Worm (Caenorhabditis elegans) whole organism, late embryonic: Measurements from ENCODE around the gene mpz-3.

ENCODE experiments used
- C38D4.7 ChIP-seq: fragments of 200-800 bp; sonication (Bioruptor generic); optimal IDR thresholded peaks from 2 replicates; lab custom pipeline; 2018; ENCODE audit warnings: mild to moderate bottlenecking, missing genetic modification characterization, moderate library complexity, missing compliant biosample characterization
- K09A11.1 ChIP-seq: sonication (generic microtip); optimal IDR thresholded peaks from 2 replicates; lab custom pipeline; 2017; ENCODE audit warnings: antibody characterized with exemption, mild to moderate bottlenecking, missing genetic modification characterization, missing compliant biosample characterization; ENCODE audit not compliant: insufficient read depth
- Y22D7AL.16 ChIP-seq: sonication (generic microtip); optimal IDR thresholded peaks from 2 replicates; lab custom pipeline; 2016; ENCODE audit warnings: missing genetic modification characterization, missing compliant biosample characterization
- ama-1 ChIP-seq: fragments of 150-350 bp; optimal IDR thresholded peaks from 2 replicates; lab custom pipeline; 2014
- ceh-14 ChIP-seq: sonication (generic microtip); optimal IDR thresholded peaks from 2 replicates; lab custom pipeline; 2016; ENCODE audit warnings: missing genotype, missing genetic modification characterization, missing compliant biosample characterization
- ceh-18 ChIP-seq: sonication (generic microtip); optimal IDR thresholded peaks from 2 replicates; lab custom pipeline; 2016; ENCODE audit warnings: missing genetic modification characterization, missing compliant biosample characterization
- ceh-2 ChIP-seq: sonication (generic microtip); optimal IDR thresholded peaks from 2 replicates; lab custom pipeline; 2016; ENCODE audit warnings: missing genotype, missing genetic modification characterization, missing compliant biosample characterization
- ceh-22 ChIP-seq: sonication (generic microtip); optimal IDR thresholded peaks from 2 replicates; lab custom pipeline; 2017; ENCODE audit warnings: missing biosample characterization, missing genetic modification characterization
- ceh-30 ChIP-seq: fragments of 150-350 bp; optimal IDR thresholded peaks from 2 replicates; lab custom pipeline; 2014; ENCODE audit warnings: missing biosample characterization, missing genetic modification characterization
- ceh-31 ChIP-seq: sonication (generic microtip); optimal IDR thresholded peaks from 2 replicates; lab custom pipeline; 2016; ENCODE audit warnings: missing genetic modification characterization, missing compliant biosample characterization
- ceh-45 ChIP-seq: fragments of 200-800 bp; sonication (Bioruptor generic); IDR thresholded peaks from 2 replicates; pipeline ENCODE4 v1.3.6; 2022; ENCODE audit warnings: missing genetic modification reagents, missing genetic modification characterization, missing compliant biosample characterization
- ceh-48 ChIP-seq: sonication (generic microtip); optimal IDR thresholded peaks from 2 replicates; lab custom pipeline; 2016; ENCODE audit warnings: missing genetic modification characterization, inconsistent platforms, missing compliant biosample characterization
- ceh-9 ChIP-seq: sonication (generic microtip); optimal IDR thresholded peaks from 2 replicates; lab custom pipeline; 2016; ENCODE audit warnings: mild to moderate bottlenecking, missing genetic modification characterization, inconsistent platforms, missing compliant biosample characterization
- che-1 ChIP-seq: sonication (generic microtip); optimal IDR thresholded peaks from 2 replicates; lab custom pipeline; 2016; ENCODE audit warnings: mild to moderate bottlenecking, missing genetic modification characterization, missing compliant biosample characterization
- elt-4 ChIP-seq: sonication (generic microtip); optimal IDR thresholded peaks from 2 replicates; lab custom pipeline; 2016; ENCODE audit warnings: missing genetic modification characterization, missing compliant biosample characterization
- ets-4 ChIP-seq: sonication (generic microtip); optimal IDR thresholded peaks from 2 replicates; lab custom pipeline; 2016; ENCODE audit warnings: missing genetic modification characterization, missing compliant biosample characterization
- fkh-10 ChIP-seq: fragments of 150-350 bp; optimal IDR thresholded peaks from 2 replicates; lab custom pipeline; 2014; ENCODE audit warnings: missing biosample characterization, missing genetic modification reagents, missing genetic modification characterization
- fkh-6 ChIP-seq: sonication (generic microtip); optimal IDR thresholded peaks from 2 replicates; lab custom pipeline; 2016; ENCODE audit warnings: missing genetic modification characterization, missing compliant biosample characterization
- hlh-13 ChIP-seq: fragments of 200-800 bp; sonication (Bioruptor generic); optimal IDR thresholded peaks from 2 replicates; lab custom pipeline; 2018; ENCODE audit warnings: mild to moderate bottlenecking, missing genetic modification characterization, missing compliant biosample characterization
- hlh-15 ChIP-seq: sonication (generic microtip); optimal IDR thresholded peaks from 2 replicates; lab custom pipeline; 2016; ENCODE audit warnings: missing genetic modification characterization, missing compliant biosample characterization
- hlh-8 ChIP-seq: sonication (generic microtip); optimal IDR thresholded peaks from 2 replicates; lab custom pipeline; 2016; ENCODE audit warnings: missing genotype, missing genetic modification characterization, missing compliant biosample characterization
- lim-6 ChIP-seq: sonication (generic microtip); optimal IDR thresholded peaks from 2 replicates; lab custom pipeline; 2016; ENCODE audit warnings: missing genetic modification characterization, missing compliant biosample characterization
- lin-11 ChIP-seq: fragments of 200-800 bp; sonication (Bioruptor generic); optimal IDR thresholded peaks from 2 replicates; lab custom pipeline; 2018; ENCODE audit warnings: mild to moderate bottlenecking, missing genetic modification characterization, missing compliant biosample characterization
- madf-2 ChIP-seq: sonication (generic microtip); optimal IDR thresholded peaks from 2 replicates; lab custom pipeline; 2017; ENCODE audit warnings: missing genetic modification characterization, missing compliant biosample characterization
- mec-3 ChIP-seq: sonication (generic microtip); optimal IDR thresholded peaks from 2 replicates; lab custom pipeline; 2016; ENCODE audit warnings: borderline replicate concordance, missing genetic modification characterization, missing compliant biosample characterization
- nhr-11 ChIP-seq: fragments of 150-350 bp; optimal IDR thresholded peaks from 2 replicates; lab custom pipeline; 2014; ENCODE audit warnings: missing biosample characterization, missing genetic modification characterization
- nhr-232 ChIP-seq: sonication (generic microtip); optimal IDR thresholded peaks from 2 replicates; lab custom pipeline; 2016; ENCODE audit warnings: missing genetic modification characterization, missing compliant biosample characterization
- pag-3 ChIP-seq: sonication (generic microtip); optimal IDR thresholded peaks from 2 replicates; lab custom pipeline; 2016; ENCODE audit warnings: missing compliant biosample characterization, missing genetic modification characterization, borderline replicate concordance
- pax-1 ChIP-seq: fragments of 150-350 bp; optimal IDR thresholded peaks from 2 replicates; lab custom pipeline; 2014; ENCODE audit warnings: missing biosample characterization, missing genetic modification characterization
- pha-2 ChIP-seq: sonication (generic microtip); optimal IDR thresholded peaks from 2 replicates; lab custom pipeline; 2017; ENCODE audit warnings: mild to moderate bottlenecking, missing genetic modification characterization, missing compliant biosample characterization
- pha-4 ChIP-seq: fragments of 150-350 bp; optimal IDR thresholded peaks from 2 replicates; lab custom pipeline; 2018; ENCODE audit warnings: missing biosample characterization, missing genetic modification reagents, missing genetic modification characterization
- pqm-1 ChIP-seq: sonication (generic microtip); optimal IDR thresholded peaks from 2 replicates; lab custom pipeline; 2016; ENCODE audit warnings: missing genetic modification characterization, missing compliant biosample characterization
- pros-1 ChIP-seq: fragments of 150-350 bp; optimal IDR thresholded peaks from 2 replicates; lab custom pipeline; 2014; ENCODE audit warnings: missing biosample characterization, missing genetic modification reagents, missing genetic modification characterization
- ref-2 ChIP-seq: sonication (generic microtip); optimal IDR thresholded peaks from 2 replicates; lab custom pipeline; 2016; ENCODE audit warnings: missing genetic modification characterization, missing compliant biosample characterization
- sdc-2 ChIP-seq: sonication (generic microtip); optimal IDR thresholded peaks from 2 replicates; lab custom pipeline; 2016; ENCODE audit warnings: missing genotype, missing genetic modification characterization, missing compliant biosample characterization
- sox-2 ChIP-seq: fragments of 200-800 bp; sonication (Bioruptor generic); IDR thresholded peaks from 2 replicates; pipeline ENCODE4 v1.3.6; 2022; ENCODE audit warnings: missing genetic modification reagents, missing genetic modification characterization, missing compliant biosample characterization
- sox-4 ChIP-seq: sonication (generic microtip); optimal IDR thresholded peaks from 2 replicates; lab custom pipeline; 2017; ENCODE audit warnings: mild to moderate bottlenecking, missing genetic modification characterization, inconsistent platforms, missing compliant biosample characterization
- syd-9 ChIP-seq: sonication (generic microtip); optimal IDR thresholded peaks from 2 replicates; lab custom pipeline; 2016; ENCODE audit warnings: mild to moderate bottlenecking, missing genetic modification characterization, moderate library complexity, missing compliant biosample characterization
- tbx-2 ChIP-seq: sonication (generic microtip); optimal IDR thresholded peaks from 2 replicates; lab custom pipeline; 2016; ENCODE audit warnings: missing genetic modification characterization, missing compliant biosample characterization
- tbx-7 ChIP-seq: sonication (generic microtip); optimal IDR thresholded peaks from 2 replicates; lab custom pipeline; 2016; ENCODE audit warnings: missing genotype, missing genetic modification characterization, missing compliant biosample characterization
- ttx-3 ChIP-seq: sonication (generic microtip); optimal IDR thresholded peaks from 2 replicates; lab custom pipeline; 2016; ENCODE audit warnings: missing genetic modification reagents, missing genetic modification characterization, missing compliant biosample characterization
- unc-42 ChIP-seq: sonication (generic microtip); optimal IDR thresholded peaks from 2 replicates; lab custom pipeline; 2016; ENCODE audit warnings: missing genotype, missing genetic modification characterization, missing compliant biosample characterization
- zip-5 ChIP-seq: sonication (generic microtip); optimal IDR thresholded peaks from 2 replicates; lab custom pipeline; 2016; ENCODE audit warnings: missing genetic modification characterization, missing compliant biosample characterization
- ztf-16 ChIP-seq: sonication (generic microtip); optimal IDR thresholded peaks from 2 replicates; lab custom pipeline; 2017; ENCODE audit warnings: missing genetic modification characterization, missing compliant biosample characterization

Gene mpz-3

ce11 chrII:6522622-6523254 is 42.5 kb downstream of the mpz-3 start (continued):
- TF ChIP-seq ceh-14 (tag; lab: Kevin White, UChicago) (no peak), che-1 (tag; lab: Kevin White, UChicago) (no peak), pha-2 (tag; lab: Kevin White, UChicago) (no peak), tbx-7 (tag; lab: Kevin White, UChicago) (no peak), sdc-2 (tag; lab: Kevin White, UChicago) (peak; percentile 30), fkh-6 (tag; lab: Kevin White, UChicago) (no peak), pqm-1 (tag; lab: Kevin White, UChicago) (no peak), mec-3 (tag; lab: Kevin White, UChicago) (no peak), zip-5 (tag; lab: Kevin White, UChicago) (no peak), hlh-15 (tag; lab: Kevin White, UChicago) (no peak), lin-11 (tag; lab: Kevin White, UChicago) (no peak), Y22D7AL.16 (tag; lab: Kevin White, UChicago) (no peak), lim-6 (tag; lab: Kevin White, UChicago) (no peak), syd-9 (tag; lab: Kevin White, UChicago) (no peak), C38D4.7 (GFP tag; lab: Kevin White, UChicago) (no peak), hlh-13 (GFP tag; lab: Kevin White, UChicago) (no peak), ama-1 (no peak), nhr-232 (tag; lab: Kevin White, UChicago) (no peak), pax-1 (tag; lab: Kevin White, UChicago) (no peak), tbx-2 (peak; percentile 72), ceh-31 (tag; lab: Kevin White, UChicago) (peak; percentile 57), pros-1 (no peak), sox-4 (no peak), unc-42 (no peak), ztf-16 (tag; lab: Kevin White, UChicago) (no peak), sox-2 (GFP tag; lab: Robert Waterston, UW) (no peak), ref-2 (tag; lab: Kevin White, UChicago) (peak; percentile 39), K09A11.1 (tag; lab: Kevin White, UChicago) (no peak), madf-2 (no peak), ceh-30 (tag; lab: Kevin White, UChicago) (no peak), pag-3 (tag; lab: Kevin White, UChicago) (no peak), nhr-11 (tag; lab: Kevin White, UChicago) (no peak), ceh-45 (GFP tag; lab: Robert Waterston, UW) (no peak), fkh-10 (GFP tag; lab: Kevin White, UChicago) (no peak), hlh-8 (tag; lab: Kevin White, UChicago) (peak; percentile 1), ceh-2 (tag; lab: Kevin White, UChicago) (no peak), ttx-3 (no peak), ceh-18 (tag; lab: Kevin White, UChicago) (no peak), elt-4 (no peak)

- TF ChIP-seq pha-2 (tag; lab: Kevin White, UChicago): no peak
- no peak for TF ChIP-seq pha-4
- no peak for TF ChIP-seq ceh-9 (tag; lab: Kevin White, UChicago)
- no peak for TF ChIP-seq C38D4.7 (GFP tag; lab: Kevin White, UChicago)
- no peak for TF ChIP-seq tbx-2
- TF ChIP-seq sox-4: no peak
- no peak for TF ChIP-seq zip-5 (tag; lab: Kevin White, UChicago)
- no peak for TF ChIP-seq ceh-22 (tag; lab: Kevin White, UChicago)
- no peak for TF ChIP-seq ceh-18 (tag; lab: Kevin White, UChicago)
- no peak for TF ChIP-seq ets-4 (tag; lab: Kevin White, UChicago)
- TF ChIP-seq elt-4: no peak
- TF ChIP-seq ceh-48 (tag; lab: Kevin White, UChicago): no peak
Measured at ce11 chrII:6521316-6521715, 43.9 kb downstream of the mpz-3 start, which contains the start of gene toe-2. toe-2 (minus strand) TSS chrII:6521385.
